Fruit fly (Drosophila melanogaster) whole organism, adult: ENCODE measurements around the gene Hsp26.
A peak's percentile ranks its signal among the peaks of the same experiment; 100 is the strongest.

Experiments used
- CG11617 ChIP-seq: fragments of 200-800 bp; sonication (Bioruptor generic); optimal IDR thresholded peaks from 2 replicates; lab custom pipeline; 2017; ENCODE audit warnings: mild to moderate bottlenecking, missing biosample characterization, missing genetic modification reagents, missing genetic modification characterization
- CG12768 ChIP-seq: fragments of 200-800 bp; sonication (Bioruptor generic); optimal IDR thresholded peaks from 2 replicates; lab custom pipeline; 2017; ENCODE audit warnings: missing biosample characterization, missing genetic modification characterization, mild to moderate bottlenecking, moderate library complexity, missing genetic modification reagents
- CG14711 ChIP-seq: fragments of 200-800 bp; sonication (Bioruptor generic); optimal IDR thresholded peaks from 2 replicates; lab custom pipeline; 2018; ENCODE audit warnings: missing biosample characterization, mild to moderate bottlenecking, missing genetic modification characterization, moderate library complexity
- CG5204 ChIP-seq: fragments of 200-800 bp; sonication (Bioruptor generic); optimal IDR thresholded peaks from 2 replicates; lab custom pipeline; 2016; ENCODE audit warnings: missing biosample characterization, missing genetic modification characterization
- CG7045 ChIP-seq: fragments of 200-800 bp; sonication (Bioruptor generic); optimal IDR thresholded peaks from 2 replicates; lab custom pipeline; 2017; ENCODE audit warnings: missing biosample characterization, mild to moderate bottlenecking, missing genetic modification characterization
- CG7101 ChIP-seq: fragments of 200-800 bp; sonication (Bioruptor generic); optimal IDR thresholded peaks from 2 replicates; lab custom pipeline; 2018; ENCODE audit warnings: missing biosample characterization, mild to moderate bottlenecking, missing genetic modification characterization, moderate library complexity
- Clk ChIP-seq: fragments of 200-800 bp; sonication (Bioruptor generic); optimal IDR thresholded peaks from 2 replicates; lab custom pipeline; 2017; ENCODE audit warnings: missing biosample characterization, missing genetic modification characterization
- Mnt ChIP-seq: fragments of 200-800 bp; sonication (Bioruptor generic); optimal IDR thresholded peaks from 2 replicates; lab custom pipeline; 2016; ENCODE audit warnings: missing biosample characterization, mild to moderate bottlenecking, missing genetic modification characterization
- cic ChIP-seq: fragments of 200-800 bp; sonication (Bioruptor generic); optimal IDR thresholded peaks from 2 replicates; lab custom pipeline; 2017; ENCODE audit warnings: missing biosample characterization, mild to moderate bottlenecking, missing genetic modification characterization, moderate library complexity
- kay ChIP-seq: fragments of 200-800 bp; sonication (Bioruptor generic); peaks from one replicate; lab custom pipeline; 2016; ENCODE audit warnings: missing biosample characterization, missing genetic modification characterization, borderline replicate concordance
- ovo ChIP-seq: fragments of 200-800 bp; sonication (Bioruptor generic); optimal IDR thresholded peaks from 2 replicates; lab custom pipeline; 2016; ENCODE audit warnings: missing biosample characterization, missing genetic modification characterization
- pad ChIP-seq: fragments of 200-800 bp; sonication (Bioruptor generic); optimal IDR thresholded peaks from 3 replicates; lab custom pipeline; 2017; ENCODE audit warnings: missing biosample characterization, missing genetic modification characterization, mild to moderate bottlenecking, moderate library complexity, missing genetic modification reagents
- toe ChIP-seq: fragments of 200-800 bp; sonication (Bioruptor generic); optimal IDR thresholded peaks from 2 replicates; lab custom pipeline; 2016; ENCODE audit warnings: missing biosample characterization, missing genetic modification characterization

DNA sequence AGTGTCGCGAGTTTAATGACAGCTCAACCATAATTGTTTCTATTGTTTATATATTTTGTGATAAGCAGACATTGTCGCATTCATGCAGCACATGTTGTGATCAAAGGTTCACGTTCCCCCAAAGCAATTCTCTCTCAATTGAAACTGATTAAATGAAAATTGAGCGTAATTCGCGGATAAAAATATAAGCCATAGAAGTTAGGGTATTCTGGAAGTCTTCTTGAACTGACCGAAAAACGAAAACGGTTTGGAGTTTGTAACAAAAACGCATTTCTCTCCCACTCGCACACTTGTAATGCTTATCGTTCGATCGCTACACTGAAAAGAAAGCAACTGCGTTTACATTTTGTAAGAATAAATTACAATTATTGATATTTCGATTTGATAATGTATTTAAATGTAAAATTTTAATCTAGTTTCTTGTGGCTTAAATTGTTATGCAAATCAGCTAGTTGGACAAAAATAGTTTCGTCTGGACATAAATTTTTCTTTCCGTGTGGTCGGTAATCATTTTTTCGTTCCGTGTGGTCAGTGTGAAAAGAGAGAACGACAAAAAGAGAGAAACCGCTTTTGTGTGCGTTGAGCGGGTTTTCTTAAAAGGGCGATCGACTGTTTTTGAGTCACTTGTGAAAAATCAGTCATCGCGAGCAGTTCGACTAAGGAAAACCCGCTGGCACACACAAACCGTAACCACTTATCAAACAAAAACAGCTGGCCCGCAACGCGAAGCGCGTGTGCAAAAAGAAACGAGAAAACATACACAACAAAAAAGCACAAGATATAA, 45.6 kb upstream of the Hsp26 start, which contains the start of gene aay:
- TF ChIP-seq Clk (GFP tag; lab: Kevin White, UChicago), result peak; percentile 98
- TF ChIP-seq pad (GFP tag; lab: Kevin White, UChicago), result peak; percentile 94
- peak; percentile 97 for TF ChIP-seq cic
- peak; percentile 99 for TF ChIP-seq CG7101
- peak; percentile 97 for TF ChIP-seq Mnt
- TF ChIP-seq kay (GFP tag; lab: Kevin White, UChicago), result peak; percentile 100
- peak; percentile 99 for TF ChIP-seq CG7045 (GFP tag; lab: Kevin White, UChicago)
- TF ChIP-seq ovo (GFP tag; lab: Kevin White, UChicago), result peak; percentile 96
- peak; percentile 99 for TF ChIP-seq CG12768 (GFP tag; lab: Kevin White, UChicago)
- TF ChIP-seq CG5204, result peak; percentile 99
- TF ChIP-seq CG11617 (GFP tag; lab: Kevin White, UChicago), result peak; percentile 99
- TF ChIP-seq CG14711 (tag; lab: Kevin White, UChicago), result peak; percentile 98
- TF ChIP-seq toe (GFP tag; lab: Kevin White, UChicago), result peak; percentile 98
